Fruit fly (Drosophila melanogaster) whole organism, pupa: ENCODE results near the gene Cyp4ac3.

Experiments
- CG10348 ChIP-seq: fragments of 200-800 bp; sonication (Bioruptor generic); IDR thresholded peaks from 2 replicates; pipeline ENCODE4 v1.3.6; 2022; ENCODE audit warnings: missing biosample characterization, missing genetic modification characterization
- CG12605 ChIP-seq: fragments of 200-800 bp; sonication (Bioruptor generic); IDR thresholded peaks from 2 replicates; pipeline ENCODE4 v1.3.6; 2022; ENCODE audit warnings: missing biosample characterization, missing genetic modification characterization
- CG13204 ChIP-seq: fragments of 200-800 bp; sonication (Bioruptor generic); optimal IDR thresholded peaks from 2 replicates; lab custom pipeline; 2018; ENCODE audit warnings: missing biosample characterization, mild to moderate bottlenecking, missing genetic modification characterization, moderate library complexity
- CG14655 ChIP-seq: fragments of 200-800 bp; sonication (Bioruptor generic); optimal IDR thresholded peaks from 3 replicates; lab custom pipeline; 2017; ENCODE audit warnings: mild to moderate bottlenecking, missing biosample characterization, missing genetic modification reagents, missing genetic modification characterization
- CG15710 ChIP-seq: fragments of 200-800 bp; sonication (Bioruptor generic); optimal IDR thresholded peaks from 2 replicates; lab custom pipeline; 2018; ENCODE audit warnings: missing biosample characterization, mild to moderate bottlenecking, missing genetic modification characterization, moderate library complexity
- CG17806 ChIP-seq: fragments of 200-800 bp; sonication (Bioruptor generic); optimal IDR thresholded peaks from 2 replicates; lab custom pipeline; 2018; ENCODE audit warnings: missing biosample characterization, mild to moderate bottlenecking, missing genetic modification characterization, moderate library complexity
- CG32121 ChIP-seq: fragments of 200-800 bp; sonication (Bioruptor generic); IDR thresholded peaks from 2 replicates; pipeline ENCODE4 v1.3.6; 2022; ENCODE audit warnings: missing biosample characterization, missing genetic modification characterization
- CG34367 ChIP-seq: fragments of 200-800 bp; sonication (Bioruptor generic); optimal IDR thresholded peaks from 2 replicates; lab custom pipeline; 2018; ENCODE audit warnings: missing biosample characterization, mild to moderate bottlenecking, missing genetic modification characterization
- CG4496 ChIP-seq: fragments of 200-800 bp; sonication (Bioruptor generic); IDR thresholded peaks from 3 replicates; pipeline ENCODE4 v1.3.6; 2022; ENCODE audit warnings: missing biosample characterization, missing genetic modification characterization
- CG8159 ChIP-seq: fragments of 200-800 bp; sonication (Bioruptor generic); optimal IDR thresholded peaks from 3 replicates; lab custom pipeline; 2018; ENCODE audit warnings: missing biosample characterization, mild to moderate bottlenecking, missing genetic modification characterization, moderate library complexity
- CG8301 ChIP-seq: fragments of 200-800 bp; sonication (Bioruptor generic); optimal IDR thresholded peaks from 2 replicates; lab custom pipeline; 2018; ENCODE audit warnings: missing biosample characterization, mild to moderate bottlenecking, missing genetic modification characterization
- CG9948 ChIP-seq: fragments of 200-800 bp; sonication (Bioruptor generic); optimal IDR thresholded peaks from 2 replicates; lab custom pipeline; 2018; ENCODE audit warnings: missing biosample characterization, mild to moderate bottlenecking, missing genetic modification characterization, moderate library complexity
- D1 ChIP-seq: fragments of 200-800 bp; sonication (Bioruptor generic); optimal IDR thresholded peaks from 2 replicates; lab custom pipeline; 2018; ENCODE audit warnings: missing biosample characterization, mild to moderate bottlenecking, missing genetic modification characterization, moderate library complexity
- EcR ChIP-seq: fragments of 200-800 bp; sonication (Bioruptor generic); optimal IDR thresholded peaks from 3 replicates; lab custom pipeline; 2019; ENCODE audit warnings: missing biosample characterization, missing genetic modification characterization, mild to moderate bottlenecking, moderate library complexity, missing genetic modification reagents
- Ets98B ChIP-seq: fragments of 200-800 bp; sonication (Bioruptor generic); IDR thresholded peaks from 2 replicates; pipeline ENCODE4 v1.3.6; 2022; ENCODE audit warnings: missing biosample characterization, missing genetic modification characterization
- Pif1A ChIP-seq: fragments of 200-800 bp; sonication (Bioruptor generic); optimal IDR thresholded peaks from 3 replicates; lab custom pipeline; 2016; ENCODE audit warnings: missing biosample characterization, missing genetic modification characterization
- Pif1B ChIP-seq: fragments of 200-800 bp; sonication (Bioruptor generic); optimal IDR thresholded peaks from 3 replicates; lab custom pipeline; 2016; ENCODE audit warnings: missing biosample characterization, missing genetic modification characterization
- Snoo ChIP-seq: fragments of 200-800 bp; sonication (Bioruptor generic); optimal IDR thresholded peaks from 3 replicates; lab custom pipeline; 2017; ENCODE audit warnings: missing biosample characterization, mild to moderate bottlenecking, missing genetic modification characterization, inconsistent platforms
- fd96Ca ChIP-seq: fragments of 200-800 bp; sonication (Bioruptor generic); IDR thresholded peaks from 3 replicates; pipeline ENCODE4 v1.3.6; 2022; ENCODE audit warnings: missing biosample characterization, missing genetic modification characterization
- gl ChIP-seq: fragments of 200-800 bp; sonication (Bioruptor generic); optimal IDR thresholded peaks from 2 replicates; lab custom pipeline; 2018; ENCODE audit warnings: missing biosample characterization, mild to moderate bottlenecking, missing genetic modification characterization
- rn ChIP-seq: fragments of 200-800 bp; sonication (Bioruptor generic); IDR thresholded peaks from 2 replicates; pipeline ENCODE4 v1.3.6; 2022; ENCODE audit warnings: missing biosample characterization, missing genetic modification characterization

Gene Cyp4ac3

dm6 chr2L:5287599-5288261, 19.4 kb downstream of the Cyp4ac3 start:
- peak; percentile 97 for TF ChIP-seq CG8159 (tag; lab: Kevin White, UChicago)
- TF ChIP-seq CG9948: peak; percentile 96
- TF ChIP-seq CG14655 (GFP tag; lab: Kevin White, UChicago): peak; percentile 83
- TF ChIP-seq D1 (tag; lab: Kevin White, UChicago): peak; percentile 94
- TF ChIP-seq Pif1A (GFP tag; lab: Kevin White, UChicago): peak; percentile 86
- TF ChIP-seq CG15710 (tag; lab: Kevin White, UChicago): peak; percentile 98
- TF ChIP-seq CG13204 (GFP tag; lab: Kevin White, UChicago): peak; percentile 91
- TF ChIP-seq CG12605 (GFP tag; lab: Robert Waterston, UW): peak; percentile 76
- TF ChIP-seq EcR (GFP tag; lab: Kevin White, UChicago): peak; percentile 100
- TF ChIP-seq Snoo (tag; lab: Kevin White, UChicago): peak; percentile 88
- peak; percentile 88 for TF ChIP-seq gl
- peak; percentile 75 for TF ChIP-seq Pif1B (GFP tag; lab: Kevin White, UChicago)
- TF ChIP-seq CG8301 (tag; lab: Kevin White, UChicago): peak; percentile 74
- TF ChIP-seq Ets98B (GFP tag; lab: Robert Waterston, UW): no peak
- TF ChIP-seq CG17806 (tag; lab: Kevin White, UChicago): peak; percentile 95
- no peak for TF ChIP-seq CG32121 (GFP tag; lab: Robert Waterston, UW)
- no peak for TF ChIP-seq CG10348 (GFP tag; lab: Robert Waterston, UW)
- TF ChIP-seq fd96Ca (GFP tag; lab: Robert Waterston, UW): no peak; the same call in 2 of the 3 replicates
- peak; percentile 73 for TF ChIP-seq CG4496 (GFP tag; lab: Robert Waterston, UW)
- TF ChIP-seq CG34367 (tag; lab: Kevin White, UChicago): peak; percentile 95
- no peak for TF ChIP-seq rn

- peak; percentile 58 for TF ChIP-seq Pif1A (GFP tag; lab: Kevin White, UChicago)
- TF ChIP-seq CG14655 (GFP tag; lab: Kevin White, UChicago): no peak
- no peak for TF ChIP-seq D1 (tag; lab: Kevin White, UChicago)
- peak; percentile 96 for TF ChIP-seq CG15710 (tag; lab: Kevin White, UChicago)
- peak; percentile 88 for TF ChIP-seq CG9948
- peak; percentile 86 for TF ChIP-seq CG34367 (tag; lab: Kevin White, UChicago)
- peak; percentile 53; the same call in 1 of the 2 replicates for TF ChIP-seq CG12605 (GFP tag; lab: Robert Waterston, UW)
- TF ChIP-seq CG8159 (tag; lab: Kevin White, UChicago): peak; percentile 79
- no peak for TF ChIP-seq rn
- TF ChIP-seq gl: peak; percentile 16
- peak; percentile 78 for TF ChIP-seq CG17806 (tag; lab: Kevin White, UChicago)
- TF ChIP-seq Ets98B (GFP tag; lab: Robert Waterston, UW): no peak
- TF ChIP-seq Pif1B (GFP tag; lab: Kevin White, UChicago): peak; percentile 44
- TF ChIP-seq CG8301 (tag; lab: Kevin White, UChicago): no peak
- no peak for TF ChIP-seq fd96Ca (GFP tag; lab: Robert Waterston, UW)
- no peak for TF ChIP-seq EcR (GFP tag; lab: Kevin White, UChicago)
- TF ChIP-seq CG4496 (GFP tag; lab: Robert Waterston, UW): peak; percentile 70; the same call in 2 of the 3 replicates
- no peak for TF ChIP-seq Snoo (tag; lab: Kevin White, UChicago)
- peak; percentile 55 for TF ChIP-seq CG13204 (GFP tag; lab: Kevin White, UChicago)
- no peak for TF ChIP-seq CG32121 (GFP tag; lab: Robert Waterston, UW)
- TF ChIP-seq CG10348 (GFP tag; lab: Robert Waterston, UW): no peak
Measured at dm6 chr2L:5288262-5288621, 19.9 kb downstream of the Cyp4ac3 start.

- TF ChIP-seq fd96Ca (GFP tag; lab: Robert Waterston, UW) (no peak), CG12605 (GFP tag; lab: Robert Waterston, UW) (no peak), CG34367 (tag; lab: Kevin White, UChicago) (no peak), CG10348 (GFP tag; lab: Robert Waterston, UW) (no peak), gl (no peak), CG14655 (GFP tag; lab: Kevin White, UChicago) (no peak), CG9948 (no peak), CG15710 (tag; lab: Kevin White, UChicago) (no peak), D1 (tag; lab: Kevin White, UChicago) (no peak), Pif1A (GFP tag; lab: Kevin White, UChicago) (no peak), Ets98B (GFP tag; lab: Robert Waterston, UW) (no peak), Snoo (tag; lab: Kevin White, UChicago) (no peak), CG8159 (tag; lab: Kevin White, UChicago) (no peak), CG4496 (GFP tag; lab: Robert Waterston, UW) (no peak), CG8301 (tag; lab: Kevin White, UChicago) (no peak), CG32121 (GFP tag; lab: Robert Waterston, UW) (no peak), rn (no peak)
- TF ChIP-seq, all 21 proteins: peak for 0
Measured at dm6 chr2L:5288721-5289120, 20.4 kb downstream of the Cyp4ac3 start, which contains the start of gene vri. Gene vri (plus strand): TSS chr2L:5288944.

dm6 chr2L:5289921-5290320, 21.6 kb downstream of the Cyp4ac3 start:
- TF ChIP-seq Snoo (tag; lab: Kevin White, UChicago) (peak; percentile 33), CG9948 (peak; percentile 76), fd96Ca (GFP tag; lab: Robert Waterston, UW) (no peak), D1 (tag; lab: Kevin White, UChicago) (peak; percentile 39), CG12605 (GFP tag; lab: Robert Waterston, UW) (peak; percentile 52; the same call in 1 of the 2 replicates), CG13204 (GFP tag; lab: Kevin White, UChicago) (peak; percentile 18), CG4496 (GFP tag; lab: Robert Waterston, UW) (no peak), Pif1A (GFP tag; lab: Kevin White, UChicago) (peak; percentile 24), EcR (GFP tag; lab: Kevin White, UChicago) (peak; percentile 89), CG15710 (tag; lab: Kevin White, UChicago) (peak; percentile 89), CG32121 (GFP tag; lab: Robert Waterston, UW) (no peak), CG8301 (tag; lab: Kevin White, UChicago) (peak; percentile 47), CG8159 (tag; lab: Kevin White, UChicago) (peak; percentile 88), CG17806 (tag; lab: Kevin White, UChicago) (peak; percentile 81), CG34367 (tag; lab: Kevin White, UChicago) (peak; percentile 76), Pif1B (GFP tag; lab: Kevin White, UChicago) (peak; percentile 48), gl (peak; percentile 49), rn (no peak), Ets98B (GFP tag; lab: Robert Waterston, UW) (no peak), CG14655 (GFP tag; lab: Kevin White, UChicago) (peak; percentile 47), CG10348 (GFP tag; lab: Robert Waterston, UW) (no peak)
